Worm (Caenorhabditis elegans) whole organism, late embryonic: ENCODE data around the gene srbc-57.

Experiments used
- C08G9.2 ChIP-seq: sonication (generic microtip); optimal IDR thresholded peaks from 2 replicates; lab custom pipeline; 2016; ENCODE audit warnings: mild to moderate bottlenecking, missing genetic modification characterization, moderate library complexity, missing compliant biosample characterization
- ama-1 ChIP-seq: fragments of 150-350 bp; optimal IDR thresholded peaks from 2 replicates; lab custom pipeline; 2014
- ceh-48 ChIP-seq: sonication (generic microtip); optimal IDR thresholded peaks from 2 replicates; lab custom pipeline; 2016; ENCODE audit warnings: missing genetic modification characterization, inconsistent platforms, missing compliant biosample characterization
- fkh-6 ChIP-seq: sonication (generic microtip); optimal IDR thresholded peaks from 2 replicates; lab custom pipeline; 2016; ENCODE audit warnings: missing genetic modification characterization, missing compliant biosample characterization
- hlh-15 ChIP-seq: sonication (generic microtip); optimal IDR thresholded peaks from 2 replicates; lab custom pipeline; 2016; ENCODE audit warnings: missing genetic modification characterization, missing compliant biosample characterization
- mec-3 ChIP-seq: sonication (generic microtip); optimal IDR thresholded peaks from 2 replicates; lab custom pipeline; 2016; ENCODE audit warnings: borderline replicate concordance, missing genetic modification characterization, missing compliant biosample characterization
- pag-3 ChIP-seq: sonication (generic microtip); optimal IDR thresholded peaks from 2 replicates; lab custom pipeline; 2016; ENCODE audit warnings: missing compliant biosample characterization, missing genetic modification characterization, borderline replicate concordance
- pha-4 ChIP-seq: fragments of 150-350 bp; optimal IDR thresholded peaks from 2 replicates; lab custom pipeline; 2018; ENCODE audit warnings: missing biosample characterization, missing genetic modification reagents, missing genetic modification characterization
- unc-42 ChIP-seq: sonication (generic microtip); optimal IDR thresholded peaks from 2 replicates; lab custom pipeline; 2016; ENCODE audit warnings: missing genotype, missing genetic modification characterization, missing compliant biosample characterization

- TF ChIP-seq mec-3 = no peak
- no peak for TF ChIP-seq pag-3 (tag; lab: Kevin White, UChicago)
- TF ChIP-seq C08G9.2 (tag; lab: Kevin White, UChicago) = no peak
- no peak for TF ChIP-seq fkh-6
- TF ChIP-seq hlh-15 (tag; lab: Kevin White, UChicago) = no peak
- TF ChIP-seq ceh-48 (tag; lab: Kevin White, UChicago) = no peak
- TF ChIP-seq unc-42 (tag; lab: Kevin White, UChicago) = no peak
- TF ChIP-seq ama-1 (lab: Kevin White, UChicago) = no peak
- no peak for TF ChIP-seq pha-4 (tag; lab: Kevin White, UChicago)
These were observed 49.9 kb downstream of the srbc-57 start, which contains the start of gene Y39D8A.1 for ce11 chrV:418432-418831.
